Fruit fly (Drosophila melanogaster): ENCODE data around the gene ppk7.

Gene ppk7

dm6 chr2L:6351809-6352182, 2.3 kb downstream of the ppk7 start:
- peak; percentile 18 for TF ChIP-seq OdsH (GFP tag; optimal IDR thresholded peaks at IDR 0.05)
- no peak for TF ChIP-seq Hr78 (GFP tag; optimal IDR thresholded peaks at IDR 0.05)
- no peak for TF ChIP-seq lola (GFP tag; optimal IDR thresholded peaks at IDR 0.05)
- no peak for TF ChIP-seq Dif (GFP tag; optimal IDR thresholded peaks at IDR 0.05; ENCODE audit: partially characterized antibody)
- no peak for TF ChIP-seq Sp1 (GFP tag; optimal IDR thresholded peaks at IDR 0.05)
- TF ChIP-seq Myc (optimal IDR thresholded peaks at IDR 0.05): no peak
- TF ChIP-seq dl (GFP tag; optimal IDR thresholded peaks at IDR 0.05; ENCODE audit: insufficient read depth in 1 of 2, partially characterized antibody in 2 of 2): no peak
- no peak for TF ChIP-seq GATAd (GFP tag; optimal IDR thresholded peaks at IDR 0.05)
- peak; percentile 45 for TF ChIP-seq rgr (GFP tag; optimal IDR thresholded peaks at IDR 0.05)
- TF ChIP-seq fru (GFP tag; optimal IDR thresholded peaks at IDR 0.05): peak; percentile 43
- TF ChIP-seq HLH106 (tag; optimal IDR thresholded peaks at IDR 0.05): peak; percentile 29
- peak; percentile 53 for TF ChIP-seq sv (GFP tag; optimal IDR thresholded peaks at IDR 0.05)
- peak; percentile 36 for TF ChIP-seq ey (GFP tag; optimal IDR thresholded peaks at IDR 0.05)
- peak in 1 of 2 experiments; percentile 71 for TF ChIP-seq foxo (GFP tag; optimal IDR thresholded peaks at IDR 0.05)
- TF ChIP-seq psq (GFP tag; optimal IDR thresholded peaks at IDR 0.05): peak; percentile 5
- no peak for TF ChIP-seq Dfd (GFP tag; optimal IDR thresholded peaks at IDR 0.05)
- TF ChIP-seq br (GFP tag; optimal IDR thresholded peaks at IDR 0.05): peak; percentile 14
- TF ChIP-seq CrebA (GFP tag; optimal IDR thresholded peaks at IDR 0.05; ENCODE audit: borderline replicate concordance): no peak
- peak; percentile 66 for TF ChIP-seq h (GFP tag; optimal IDR thresholded peaks at IDR 0.05)
- TF ChIP-seq sage (GFP tag; optimal IDR thresholded peaks at IDR 0.05): no peak
- no peak for TF ChIP-seq dmrt93B (GFP tag; optimal IDR thresholded peaks at IDR 0.05)

- TF ChIP-seq dl (GFP tag; optimal IDR thresholded peaks at IDR 0.05; ENCODE audit: insufficient read depth in 1 of 2, partially characterized antibody in 2 of 2) (no peak), foxo (GFP tag; optimal IDR thresholded peaks at IDR 0.05) (peak in 1 of 2 experiments; percentile 74), GATAd (GFP tag; optimal IDR thresholded peaks at IDR 0.05) (no peak), usp (GFP tag; optimal IDR thresholded peaks at IDR 0.05) (no peak), HLH106 (tag; optimal IDR thresholded peaks at IDR 0.05) (peak; percentile 0), Vsx2 (GFP tag; optimal IDR thresholded peaks at IDR 0.05; ENCODE audit: partially characterized antibody) (peak; percentile 37), fru (GFP tag; optimal IDR thresholded peaks at IDR 0.05) (peak; percentile 22), Rel (GFP tag; optimal IDR thresholded peaks at IDR 0.05) (no peak), Rel (tag; optimal IDR thresholded peaks at IDR 0.05) (no peak), sv (GFP tag; optimal IDR thresholded peaks at IDR 0.05) (peak; percentile 24), OdsH (GFP tag; optimal IDR thresholded peaks at IDR 0.05) (peak; percentile 47)
These were observed 2.9 kb downstream of the ppk7 start, which contains the start of gene CG9498 for dm6 chr2L:6350984-6351808. Gene CG9498 (minus strand): TSS chr2L:6351034.

dm6 chr2L:6348327-6348726, 5.8 kb downstream of the ppk7 start, which contains the start of gene CG9497:
Gene CG9497 (minus strand): TSS chr2L:6348427.
- TF ChIP-seq dsf (GFP tag; optimal IDR thresholded peaks at IDR 0.05; ENCODE audit: borderline replicate concordance): no peak
- no peak for TF ChIP-seq h (GFP tag; optimal IDR thresholded peaks at IDR 0.05)
- no peak for TF ChIP-seq N (GFP tag; optimal IDR thresholded peaks at IDR 0.05)
- TF ChIP-seq Sp1 (GFP tag; optimal IDR thresholded peaks at IDR 0.05): no peak
- TF ChIP-seq woc (GFP tag; optimal IDR thresholded peaks at IDR 0.05): no peak
- no peak for TF ChIP-seq sage (GFP tag; optimal IDR thresholded peaks at IDR 0.05)
- no peak for TF ChIP-seq Hr83 (GFP tag; optimal IDR thresholded peaks at IDR 0.05; ENCODE audit: poor library complexity, severe bottlenecking)
- TF ChIP-seq sv (GFP tag; optimal IDR thresholded peaks at IDR 0.05): no peak
- no peak for TF ChIP-seq dl (GFP tag; optimal IDR thresholded peaks at IDR 0.05; ENCODE audit: insufficient read depth in 1 of 2, partially characterized antibody in 2 of 2)
- TF ChIP-seq pan (optimal IDR thresholded peaks at IDR 0.05): no peak
- no peak for TF ChIP-seq Dfd (GFP tag; optimal IDR thresholded peaks at IDR 0.05)
- TF ChIP-seq Mio (GFP tag; optimal IDR thresholded peaks at IDR 0.05): no peak
- TF ChIP-seq Dif (GFP tag; optimal IDR thresholded peaks at IDR 0.05; ENCODE audit: partially characterized antibody): no peak
- no peak for TF ChIP-seq HLH106 (tag; optimal IDR thresholded peaks at IDR 0.05)
- no peak for TF ChIP-seq br (GFP tag; optimal IDR thresholded peaks at IDR 0.05)
- TF ChIP-seq brk (GFP tag; optimal IDR thresholded peaks at IDR 0.05): no peak
- no peak for TF ChIP-seq jim (GFP tag; optimal IDR thresholded peaks at IDR 0.05)
- no peak for TF ChIP-seq ey (GFP tag; optimal IDR thresholded peaks at IDR 0.05)
- TF ChIP-seq Myc (optimal IDR thresholded peaks at IDR 0.05): no peak
